Fruit fly (Drosophila melanogaster) whole organism, adult: ENCODE data around the gene swm.

Experiments used
- CG11617 ChIP-seq: fragments of 200-800 bp; sonication (Bioruptor generic); optimal IDR thresholded peaks from 2 replicates; lab custom pipeline; 2017; ENCODE audit warnings: mild to moderate bottlenecking, missing biosample characterization, missing genetic modification reagents, missing genetic modification characterization
- CG12768 ChIP-seq: fragments of 200-800 bp; sonication (Bioruptor generic); optimal IDR thresholded peaks from 2 replicates; lab custom pipeline; 2017; ENCODE audit warnings: missing biosample characterization, missing genetic modification characterization, mild to moderate bottlenecking, moderate library complexity, missing genetic modification reagents
- CG1620 ChIP-seq: fragments of 200-800 bp; sonication (Bioruptor generic); optimal IDR thresholded peaks from 2 replicates; lab custom pipeline; 2016; ENCODE audit warnings: missing biosample characterization, missing genetic modification characterization
- CG5204 ChIP-seq: fragments of 200-800 bp; sonication (Bioruptor generic); optimal IDR thresholded peaks from 2 replicates; lab custom pipeline; 2016; ENCODE audit warnings: missing biosample characterization, missing genetic modification characterization
- Clk ChIP-seq: fragments of 200-800 bp; sonication (Bioruptor generic); optimal IDR thresholded peaks from 2 replicates; lab custom pipeline; 2017; ENCODE audit warnings: missing biosample characterization, missing genetic modification characterization
- Crg-1 ChIP-seq: fragments of 200-800 bp; sonication (Bioruptor generic); optimal IDR thresholded peaks from 2 replicates; lab custom pipeline; 2016; ENCODE audit warnings: missing biosample characterization, missing genetic modification characterization
- Hr96 ChIP-seq: fragments of 200-800 bp; sonication (Bioruptor generic); optimal IDR thresholded peaks from 2 replicates; lab custom pipeline; 2016; ENCODE audit warnings: missing biosample characterization, missing genetic modification characterization
- cnc ChIP-seq, 2 experiments: fragments of >200 bp; optimal IDR thresholded peaks; 2 replicates each; lab custom pipeline; 2017
- pad ChIP-seq: fragments of 200-800 bp; sonication (Bioruptor generic); optimal IDR thresholded peaks from 3 replicates; lab custom pipeline; 2017; ENCODE audit warnings: missing biosample characterization, missing genetic modification characterization, mild to moderate bottlenecking, moderate library complexity, missing genetic modification reagents
- tj ChIP-seq: fragments of 200-800 bp; sonication (Bioruptor generic); optimal IDR thresholded peaks from 3 replicates; lab custom pipeline; 2017; ENCODE audit warnings: missing biosample characterization, mild to moderate bottlenecking, missing genetic modification characterization, moderate library complexity
- toe ChIP-seq: fragments of 200-800 bp; sonication (Bioruptor generic); optimal IDR thresholded peaks from 2 replicates; lab custom pipeline; 2016; ENCODE audit warnings: missing biosample characterization, missing genetic modification characterization

- TF ChIP-seq CG12768 (GFP tag; lab: Kevin White, UChicago) (no peak), pad (no peak), CG1620 (GFP tag; lab: Kevin White, UChicago) (no peak), cnc (optimal IDR thresholded peaks at IDR 0.05; lab: Kevin White, UChicago) (no peak), CG5204 (no peak), CG11617 (GFP tag; lab: Kevin White, UChicago) (no peak), toe (no peak), Clk (no peak), Crg-1 (no peak), tj (GFP tag; lab: Kevin White, UChicago) (no peak), Hr96 (no peak)
Observed at dm6 chr2L:19543010-19543564, 50.0 kb downstream of the swm start.
